Worm (Caenorhabditis elegans) whole organism, mixed stage, embryonic: ENCODE data around the gene tag-191.

Experiments used
- blmp-1 ChIP-seq: fragments of 150-350 bp; optimal IDR thresholded peaks from 2 replicates; lab custom pipeline; 2014; ENCODE audit warnings: missing biosample characterization, missing genetic modification characterization
- nhr-76 ChIP-seq: sonication (generic microtip); optimal IDR thresholded peaks from 2 replicates; lab custom pipeline; 2017; ENCODE audit warnings: missing biosample characterization, missing genetic modification characterization
- snpc-4 ChIP-seq: fragments of 150-350 bp; optimal IDR thresholded peaks from 2 replicates; lab custom pipeline; 2014; ENCODE audit warnings: missing biosample characterization, missing genetic modification characterization

DNA sequence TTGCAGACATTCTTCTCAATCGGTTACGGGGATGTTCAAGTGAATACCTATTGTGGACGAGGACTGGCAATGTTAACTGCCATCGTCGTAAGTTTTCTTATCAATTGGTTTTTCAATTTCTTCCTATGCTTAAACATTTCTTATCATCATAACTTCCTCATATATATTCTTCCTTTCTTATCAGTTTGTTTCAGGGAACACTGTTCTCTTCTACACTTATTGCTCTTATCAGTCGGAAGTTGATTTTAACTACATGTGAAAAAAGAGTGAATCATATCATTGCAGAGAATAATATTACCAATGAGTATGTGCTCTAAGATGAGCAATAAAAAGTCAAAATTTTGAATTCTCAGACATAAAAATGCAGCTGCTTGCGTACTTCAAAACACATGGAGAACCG is 6.0 kb upstream of the tag-191 start:
- no peak for TF ChIP-seq snpc-4
- no peak for TF ChIP-seq nhr-76 (tag; lab: Kevin White, UChicago)
- TF ChIP-seq blmp-1 = no peak
